Fruit fly (Drosophila melanogaster) whole organism, embryonic: ENCODE data around the gene Antp.

Source experiments
- CG12155 ChIP-seq: fragments of 200-800 bp; sonication (Bioruptor generic); optimal IDR thresholded peaks from 3 replicates; lab custom pipeline; 2016; ENCODE audit warnings: missing biosample characterization, missing genetic modification characterization
- CG12391 ChIP-seq: fragments of 200-800 bp; sonication (Bioruptor generic); optimal IDR thresholded peaks from 3 replicates; lab custom pipeline; 2018; ENCODE audit warnings: missing biosample characterization, mild to moderate bottlenecking, missing genetic modification characterization, moderate library complexity
- CG13775 ChIP-seq: fragments of 200-800 bp; sonication (Bioruptor generic); optimal IDR thresholded peaks from 3 replicates; lab custom pipeline; 2017; ENCODE audit warnings: missing biosample characterization, mild to moderate bottlenecking, missing genetic modification characterization
- CG14050 ChIP-seq: fragments of 200-800 bp; sonication (Bioruptor generic); IDR thresholded peaks from 3 replicates; pipeline ENCODE4 v1.3.6; 2022; ENCODE audit warnings: missing biosample characterization, missing genetic modification characterization
- CG15479 ChIP-seq: fragments of 200-800 bp; sonication (Bioruptor generic); optimal IDR thresholded peaks from 3 replicates; lab custom pipeline; 2019; ENCODE audit warnings: missing biosample characterization, mild to moderate bottlenecking, missing genetic modification characterization, moderate library complexity
- CG15696 ChIP-seq: fragments of 200-800 bp; sonication (Bioruptor generic); optimal IDR thresholded peaks from 2 replicates; lab custom pipeline; 2019; ENCODE audit warnings: missing biosample characterization, mild to moderate bottlenecking, missing genetic modification characterization, moderate library complexity
- CG1603 ChIP-seq: fragments of 200-800 bp; sonication (Bioruptor generic); optimal IDR thresholded peaks from 2 replicates; lab custom pipeline; 2019; ENCODE audit warnings: missing biosample characterization, mild to moderate bottlenecking, missing genetic modification characterization, moderate library complexity
- CG17328 ChIP-seq: fragments of 200-800 bp; sonication (Bioruptor generic); IDR thresholded peaks from 2 replicates; pipeline ENCODE4 v1.3.6; 2022; ENCODE audit warnings: missing biosample characterization, missing genetic modification characterization
- CG1792 ChIP-seq: fragments of 200-800 bp; sonication (Bioruptor generic); optimal IDR thresholded peaks from 2 replicates; lab custom pipeline; 2016; ENCODE audit warnings: missing biosample characterization, missing genetic modification characterization
- CG18262 ChIP-seq: fragments of 200-800 bp; optimal IDR thresholded peaks from 3 replicates; lab custom pipeline; 2019; ENCODE audit warnings: missing biosample characterization, mild to moderate bottlenecking, missing genetic modification characterization, moderate library complexity
- CG2202 ChIP-seq: fragments of 200-800 bp; sonication (Bioruptor generic); optimal IDR thresholded peaks from 2 replicates; lab custom pipeline; 2018; ENCODE audit warnings: missing biosample characterization, mild to moderate bottlenecking, missing genetic modification characterization
- CG2712 ChIP-seq: fragments of 200-800 bp; optimal IDR thresholded peaks from 3 replicates; lab custom pipeline; 2019; ENCODE audit warnings: missing biosample characterization, mild to moderate bottlenecking, missing genetic modification characterization, moderate library complexity
- CG30431 ChIP-seq: fragments of 200-800 bp; sonication (Bioruptor generic); optimal IDR thresholded peaks from 2 replicates; lab custom pipeline; 2017; ENCODE audit warnings: missing biosample characterization, missing genetic modification characterization
- CG4404 ChIP-seq: fragments of 200-800 bp; sonication (Bioruptor generic); IDR thresholded peaks from 2 replicates; pipeline ENCODE4 v1.3.6; 2022; ENCODE audit warnings: missing biosample characterization, missing genetic modification characterization
- CG4424 ChIP-seq: fragments of 200-800 bp; sonication (Bioruptor generic); optimal IDR thresholded peaks from 3 replicates; lab custom pipeline; 2016; ENCODE audit warnings: missing biosample characterization, missing genetic modification characterization
- CG4820 ChIP-seq: fragments of 200-800 bp; sonication (Bioruptor generic); optimal IDR thresholded peaks from 3 replicates; lab custom pipeline; 2016; ENCODE audit warnings: missing biosample characterization, missing genetic modification characterization
- CG6813 ChIP-seq: fragments of 200-800 bp; sonication (Bioruptor generic); optimal IDR thresholded peaks from 2 replicates; lab custom pipeline; 2017; ENCODE audit warnings: missing biosample characterization, missing genetic modification characterization, mild to moderate bottlenecking, moderate library complexity, missing genetic modification reagents
- CG7839 ChIP-seq: fragments of 200-800 bp; sonication (Bioruptor generic); optimal IDR thresholded peaks from 3 replicates; lab custom pipeline; 2018; ENCODE audit warnings: missing biosample characterization, mild to moderate bottlenecking, missing genetic modification characterization, moderate library complexity
- CG7928 ChIP-seq: fragments of 200-800 bp; sonication (Bioruptor generic); optimal IDR thresholded peaks from 2 replicates; lab custom pipeline; 2017; ENCODE audit warnings: missing biosample characterization, mild to moderate bottlenecking, missing genetic modification characterization
- CG8359 ChIP-seq: fragments of 200-800 bp; sonication (Bioruptor generic); optimal IDR thresholded peaks from 2 replicates; lab custom pipeline; 2017; ENCODE audit warnings: missing biosample characterization, mild to moderate bottlenecking, missing genetic modification characterization, borderline replicate concordance
- CG8388 ChIP-seq: fragments of 200-800 bp; sonication (Bioruptor generic); optimal IDR thresholded peaks from 2 replicates; lab custom pipeline; 2019; ENCODE audit warnings: missing biosample characterization, mild to moderate bottlenecking, missing genetic modification characterization, moderate library complexity
- CG9437 ChIP-seq: fragments of 200-800 bp; sonication (Bioruptor generic); optimal IDR thresholded peaks from 2 replicates; lab custom pipeline; 2018; ENCODE audit warnings: missing biosample characterization, mild to moderate bottlenecking, missing genetic modification characterization
- Chrac-16 ChIP-seq: fragments of 200-800 bp; sonication (Bioruptor generic); optimal IDR thresholded peaks from 3 replicates; lab custom pipeline; 2016; ENCODE audit warnings: missing biosample characterization, missing genetic modification characterization
- Elba2 ChIP-seq: fragments of 200-800 bp; sonication (Bioruptor generic); optimal IDR thresholded peaks from 3 replicates; lab custom pipeline; 2016; ENCODE audit warnings: missing biosample characterization, missing genetic modification characterization
- Hr3 ChIP-seq: fragments of 200-800 bp; sonication (Bioruptor generic); optimal IDR thresholded peaks from 3 replicates; lab custom pipeline; 2016; ENCODE audit warnings: missing biosample characterization, missing genetic modification characterization
- Neu2 ChIP-seq: fragments of 200-800 bp; sonication (Bioruptor generic); optimal IDR thresholded peaks from 3 replicates; lab custom pipeline; 2016; ENCODE audit warnings: missing biosample characterization, missing genetic modification characterization, borderline replicate concordance
- Ptx1 ChIP-seq: fragments of 200-800 bp; sonication (Bioruptor generic); IDR thresholded peaks from 2 replicates; pipeline ENCODE4 v1.3.6; 2022; ENCODE audit warnings: missing biosample characterization, missing genetic modification characterization
- Sox102F ChIP-seq: fragments of 200-800 bp; sonication (Bioruptor generic); optimal IDR thresholded peaks from 2 replicates; lab custom pipeline; 2018; ENCODE audit warnings: missing biosample characterization, mild to moderate bottlenecking, missing genetic modification characterization, moderate library complexity
- Usf ChIP-seq: fragments of 200-800 bp; sonication (Bioruptor generic); optimal IDR thresholded peaks from 2 replicates; lab custom pipeline; 2017; ENCODE audit warnings: missing genotype, missing biosample characterization, missing genetic modification characterization
- Xrp1 ChIP-seq: fragments of 200-800 bp; sonication (Bioruptor generic); IDR thresholded peaks from 2 replicates; pipeline ENCODE4 v1.3.6; 2022; ENCODE audit warnings: missing biosample characterization, missing genetic modification characterization
- bab2 ChIP-seq: fragments of 200-800 bp; sonication (Bioruptor generic); optimal IDR thresholded peaks from 2 replicates; lab custom pipeline; 2016; ENCODE audit warnings: missing biosample characterization, missing genetic modification characterization
- bsh ChIP-seq, 2 experiments: fragments of 200-800 bp; sonication (Bioruptor generic); optimal IDR thresholded peaks; 2 replicates each; lab custom pipeline; 2017 to 2018; ENCODE audit warnings: mild to moderate bottlenecking in 2 of 2, missing biosample characterization in 2 of 2, missing genetic modification characterization in 2 of 2, moderate library complexity in 1 of 2
- cad ChIP-seq: fragments of >200 bp; optimal IDR thresholded peaks from 2 replicates; lab custom pipeline; 2017; ENCODE audit warnings: missing biosample characterization, missing genetic modification characterization
- cg ChIP-seq: fragments of 200-800 bp; sonication (Bioruptor generic); optimal IDR thresholded peaks from 3 replicates; lab custom pipeline; 2019; ENCODE audit warnings: missing biosample characterization, mild to moderate bottlenecking, missing genetic modification characterization, moderate library complexity
- chif ChIP-seq, 2 experiments: fragments of 200-800 bp; sonication (Bioruptor generic); optimal IDR thresholded peaks; 3 replicates each; lab custom pipeline; 2016; ENCODE audit warnings: missing biosample characterization in 2 of 2, missing genetic modification characterization in 2 of 2
- dmrt11E ChIP-seq: fragments of 200-800 bp; sonication (Bioruptor generic); optimal IDR thresholded peaks from 3 replicates; lab custom pipeline; 2018; ENCODE audit warnings: missing biosample characterization, mild to moderate bottlenecking, missing genetic modification characterization, moderate library complexity
- dysf ChIP-seq: fragments of 200-800 bp; sonication (Bioruptor generic); IDR thresholded peaks from 3 replicates; pipeline ENCODE4 v1.3.6; 2022; ENCODE audit warnings: missing biosample characterization, missing genetic modification characterization
- exex ChIP-seq: fragments of 200-800 bp; sonication (Bioruptor generic); optimal IDR thresholded peaks from 4 replicates; lab custom pipeline; 2018; ENCODE audit warnings: missing biosample characterization, mild to moderate bottlenecking, missing genetic modification characterization, moderate library complexity
- her ChIP-seq: fragments of 200-800 bp; sonication (Bioruptor generic); optimal IDR thresholded peaks from 2 replicates; lab custom pipeline; 2016; ENCODE audit warnings: missing biosample characterization, missing genetic modification characterization
- lbe ChIP-seq: fragments of 200-800 bp; sonication (Bioruptor generic); optimal IDR thresholded peaks from 2 replicates; lab custom pipeline; 2016; ENCODE audit warnings: missing biosample characterization, mild to moderate bottlenecking, missing genetic modification characterization
- luna ChIP-seq: fragments of 200-800 bp; sonication (Bioruptor generic); optimal IDR thresholded peaks from 2 replicates; lab custom pipeline; 2016; ENCODE audit warnings: missing biosample characterization, missing genetic modification characterization
- phol ChIP-seq: fragments of 200-800 bp; sonication (Bioruptor generic); optimal IDR thresholded peaks from 3 replicates; lab custom pipeline; 2018; ENCODE audit warnings: missing biosample characterization, mild to moderate bottlenecking, missing genetic modification characterization, moderate library complexity
- prd ChIP-seq, 3 experiments: fragments of >200 bp in 2 of 3; fragments of 200-800 bp in 1 of 3; sonication (Bioruptor generic) in 1 of 3; optimal IDR thresholded peaks in 2 of 3; IDR thresholded peaks in 1 of 3; 2 replicates in 2 of 3; 3 replicates in 1 of 3; pipeline versions ENCODE4 v1.3.6 to Lab custom; 2017 to 2022; ENCODE audit warnings: missing biosample characterization in 1 of 3, missing genetic modification characterization in 1 of 3
- row ChIP-seq: fragments of 200-800 bp; sonication (Bioruptor generic); IDR thresholded peaks from 3 replicates; pipeline ENCODE4 v1.3.6; 2022; ENCODE audit warnings: missing biosample characterization, missing genetic modification characterization
- tll ChIP-seq, 2 experiments: fragments of 200-800 bp in 1 of 2; fragments of >200 bp in 1 of 2; sonication (Bioruptor generic) in 1 of 2; optimal IDR thresholded peaks; 2 replicates each; lab custom pipeline; 2017 to 2019; ENCODE audit warnings: missing biosample characterization in 2 of 2, missing genetic modification characterization in 2 of 2, mild to moderate bottlenecking in 1 of 2, moderate library complexity in 1 of 2
- zen ChIP-seq: fragments of 200-800 bp; sonication (Bioruptor generic); optimal IDR thresholded peaks from 3 replicates; lab custom pipeline; 2018; ENCODE audit warnings: missing biosample characterization, mild to moderate bottlenecking, missing genetic modification characterization, moderate library complexity
- zfh1 ChIP-seq: fragments of 200-800 bp; sonication (Bioruptor generic); IDR thresholded peaks from 3 replicates; pipeline ENCODE4 v1.3.6; 2022; ENCODE audit warnings: missing biosample characterization, missing genetic modification characterization

The Antp gene

dm6 chr3R:6948954-6949708, 49.9 kb downstream of the Antp start:
- TF ChIP-seq CG15696 (peak; percentile 82), CG30431 (GFP tag; lab: Kevin White, UChicago) (peak; percentile 29), Xrp1 (GFP tag; lab: Robert Waterston, UW) (peak; percentile 66; the same call in 1 of the 2 replicates), dysf (GFP tag; lab: Robert Waterston, UW) (0 out of 3 replicates have a peak, but pooled peaks have one; percentile 30), CG1792 (GFP tag; lab: Kevin White, UChicago) (no peak), CG12391 (tag; lab: Kevin White, UChicago) (peak; percentile 28), Ptx1 (GFP tag; lab: Robert Waterston, UW) (0 out of 2 replicates have a peak, but pooled peaks have one; percentile 9), CG12155 (GFP tag; lab: Kevin White, UChicago) (no peak), Elba2 (peak; percentile 69), prd (optimal IDR thresholded peaks at IDR 0.05; lab: Kevin White, UChicago) (no peak), prd (GFP tag; IDR thresholded peaks at IDR 0.05; lab: Robert Waterston, UW) (peak; percentile 93), CG17328 (GFP tag; lab: Robert Waterston, UW) (peak; percentile 40; the same call in 1 of the 2 replicates), tll (GFP tag; optimal IDR thresholded peaks at IDR 0.05; lab: Kevin White, UChicago) (peak in 1 of 2 experiments; percentile 97), CG6813 (GFP tag; lab: Kevin White, UChicago) (peak; percentile 26), cad (GFP tag; lab: Kevin White, UChicago) (peak; percentile 88), CG2712 (tag; lab: Kevin White, UChicago) (peak; percentile 56), dmrt11E (peak; percentile 79), CG7839 (tag; lab: Kevin White, UChicago) (peak; percentile 29), CG18262 (tag; lab: Kevin White, UChicago) (peak; percentile 53), lbe (GFP tag; lab: Kevin White, UChicago) (no peak), CG4404 (GFP tag; lab: Robert Waterston, UW) (peak; percentile 78), CG2202 (tag; lab: Kevin White, UChicago) (peak; percentile 20), phol (tag; lab: Kevin White, UChicago) (peak; percentile 47), CG7928 (GFP tag; lab: Kevin White, UChicago) (no peak), cg (GFP tag; lab: Kevin White, UChicago) (no peak), zen (peak; percentile 90), CG8388 (GFP tag; lab: Kevin White, UChicago) (peak; percentile 9), Sox102F (peak; percentile 0), Usf (GFP tag; lab: Kevin White, UChicago) (peak; percentile 9), CG1603 (tag; lab: Kevin White, UChicago) (peak; percentile 2), zfh1 (GFP tag; lab: Robert Waterston, UW) (0 out of 3 replicates have a peak, but pooled peaks have one; percentile 45), Neu2 (GFP tag; lab: Kevin White, UChicago) (peak; percentile 15), CG9437 (no peak), CG4820 (GFP tag; lab: Kevin White, UChicago) (no peak), CG14050 (GFP tag; lab: Robert Waterston, UW) (no peak), bab2 (GFP tag; lab: Kevin White, UChicago) (peak; percentile 20), row (GFP tag; lab: Robert Waterston, UW) (peak; percentile 41; the same call in 2 of the 3 replicates), CG8359 (GFP tag; lab: Kevin White, UChicago) (no peak), bsh (GFP tag; optimal IDR thresholded peaks at IDR 0.05; lab: Kevin White, UChicago) (peak in 1 of 2 experiments; percentile 30), luna (no peak), CG4424 (GFP tag; lab: Kevin White, UChicago) (peak; percentile 7), CG15479 (GFP tag; lab: Kevin White, UChicago) (peak; percentile 95), her (no peak), Chrac-16 (GFP tag; lab: Kevin White, UChicago) (peak; percentile 6), exex (tag; lab: Kevin White, UChicago) (no peak), CG13775 (GFP tag; lab: Kevin White, UChicago) (peak; percentile 48), Hr3 (GFP tag; lab: Kevin White, UChicago) (no peak), chif (GFP tag; optimal IDR thresholded peaks at IDR 0.05; lab: Kevin White, UChicago) (peak in 1 of 2 experiments; percentile 58)
